Worm (Caenorhabditis elegans): ENCODE results near the gene B0495.9.

DNA sequence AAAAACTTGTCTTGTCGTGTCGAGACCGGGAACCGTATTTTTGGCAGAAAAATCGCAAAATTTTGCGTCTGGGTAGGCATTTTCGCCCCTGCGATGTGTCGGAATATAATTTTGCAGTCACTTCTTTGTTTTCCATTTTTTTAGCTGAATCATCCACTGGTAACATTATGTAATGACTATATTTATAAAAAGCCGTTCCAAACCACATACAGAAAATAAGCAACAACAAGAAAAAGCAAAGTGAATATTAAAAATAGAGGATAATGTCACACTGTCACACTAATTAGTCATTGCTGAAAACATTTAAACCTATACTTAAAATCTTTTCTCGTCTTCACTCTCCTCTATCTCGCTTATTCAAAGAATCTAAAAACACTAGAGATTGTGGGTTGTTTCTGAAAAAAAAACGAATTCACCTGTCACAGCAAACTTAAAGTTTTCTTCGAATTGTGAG, 818 bp upstream of the B0495.9 start, which contains the start of gene sre-1:
- no peak for TF ChIP-seq F13C5.2 (tag; optimal IDR thresholded peaks at IDR 0.05)
- TF ChIP-seq flt-1 (GFP tag; IDR thresholded peaks at IDR 0.05), result no peak
- no peak for TF ChIP-seq ama-1 (optimal IDR thresholded peaks at IDR 0.05)
- no peak for TF ChIP-seq hmbx-1 (tag; optimal IDR thresholded peaks at IDR 0.05)
- no peak for TF ChIP-seq hmg-4 (GFP tag; optimal IDR thresholded peaks at IDR 0.05)
- no peak for TF ChIP-seq aly-1 (tag; optimal IDR thresholded peaks at IDR 0.05)
- TF ChIP-seq pes-1 (GFP tag; IDR thresholded peaks at IDR 0.05), result no peak
- TF ChIP-seq hnd-1 (tag; optimal IDR thresholded peaks at IDR 0.05), result no peak
